Fruit fly (Drosophila melanogaster) whole organism, adult: ENCODE measurements around the gene CG6791.

Experiments
- CG33017 ChIP-seq: fragments of 200-800 bp; sonication (Bioruptor generic); optimal IDR thresholded peaks from 2 replicates; lab custom pipeline; 2018; ENCODE audit warnings: missing biosample characterization, mild to moderate bottlenecking, missing genetic modification characterization, moderate library complexity
- CG7045 ChIP-seq: fragments of 200-800 bp; sonication (Bioruptor generic); optimal IDR thresholded peaks from 2 replicates; lab custom pipeline; 2017; ENCODE audit warnings: missing biosample characterization, mild to moderate bottlenecking, missing genetic modification characterization
- Mnt ChIP-seq: fragments of 200-800 bp; sonication (Bioruptor generic); optimal IDR thresholded peaks from 2 replicates; lab custom pipeline; 2016; ENCODE audit warnings: missing biosample characterization, mild to moderate bottlenecking, missing genetic modification characterization
- ovo ChIP-seq: fragments of 200-800 bp; sonication (Bioruptor generic); optimal IDR thresholded peaks from 2 replicates; lab custom pipeline; 2016; ENCODE audit warnings: missing biosample characterization, missing genetic modification characterization
- tj ChIP-seq: fragments of 200-800 bp; sonication (Bioruptor generic); optimal IDR thresholded peaks from 3 replicates; lab custom pipeline; 2017; ENCODE audit warnings: missing biosample characterization, mild to moderate bottlenecking, missing genetic modification characterization, moderate library complexity

dm6 chr3R:11554982-11555381, 35.0 kb downstream of the CG6791 start:
- TF ChIP-seq CG33017 (tag; lab: Kevin White, UChicago) (no peak), tj (GFP tag; lab: Kevin White, UChicago) (no peak), ovo (no peak), CG7045 (no peak), Mnt (GFP tag; lab: Kevin White, UChicago) (no peak)
